Worm (Caenorhabditis elegans): ENCODE data around the gene rpl-39.
A peak's percentile ranks its signal among the peaks of the same experiment; 100 is the strongest.

Gene rpl-39

DNA sequence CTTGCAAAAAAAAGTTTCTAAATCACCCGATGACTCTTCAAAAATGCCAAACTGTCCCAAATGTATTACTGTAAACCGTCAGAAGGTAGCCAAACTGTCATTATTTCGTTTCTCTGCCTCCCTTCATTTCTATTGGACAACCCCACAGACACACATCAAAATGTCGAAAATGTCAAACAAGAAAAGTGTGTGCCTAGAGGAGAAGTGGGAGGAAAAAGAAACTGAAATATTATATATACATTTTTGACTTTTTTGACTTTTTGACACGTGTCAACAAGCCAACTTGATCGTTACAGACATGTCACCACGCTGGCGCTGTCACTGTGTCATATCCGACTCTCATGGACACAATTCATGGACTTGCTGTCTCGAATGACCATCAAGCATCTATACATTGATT is 26.2 kb downstream of the rpl-39 start:
- TF ChIP-seq hmbx-1 (tag; optimal IDR thresholded peaks at IDR 0.05), result no peak
- TF ChIP-seq tra-4 (tag; optimal IDR thresholded peaks at IDR 0.05), result no peak
- no peak for TF ChIP-seq B0310.2 (tag; optimal IDR thresholded peaks at IDR 0.05)
- TF ChIP-seq tbx-11 (GFP tag; IDR thresholded peaks at IDR 0.05), result no peak
- no peak for TF ChIP-seq F13C5.2 (tag; optimal IDR thresholded peaks at IDR 0.05)
- TF ChIP-seq pes-1 (GFP tag; IDR thresholded peaks at IDR 0.05), result no peak
- TF ChIP-seq scrt-1 (GFP tag; IDR thresholded peaks at IDR 0.05), result no peak
- no peak for TF ChIP-seq ceh-13 (GFP tag; optimal IDR thresholded peaks at IDR 0.05)

DNA sequence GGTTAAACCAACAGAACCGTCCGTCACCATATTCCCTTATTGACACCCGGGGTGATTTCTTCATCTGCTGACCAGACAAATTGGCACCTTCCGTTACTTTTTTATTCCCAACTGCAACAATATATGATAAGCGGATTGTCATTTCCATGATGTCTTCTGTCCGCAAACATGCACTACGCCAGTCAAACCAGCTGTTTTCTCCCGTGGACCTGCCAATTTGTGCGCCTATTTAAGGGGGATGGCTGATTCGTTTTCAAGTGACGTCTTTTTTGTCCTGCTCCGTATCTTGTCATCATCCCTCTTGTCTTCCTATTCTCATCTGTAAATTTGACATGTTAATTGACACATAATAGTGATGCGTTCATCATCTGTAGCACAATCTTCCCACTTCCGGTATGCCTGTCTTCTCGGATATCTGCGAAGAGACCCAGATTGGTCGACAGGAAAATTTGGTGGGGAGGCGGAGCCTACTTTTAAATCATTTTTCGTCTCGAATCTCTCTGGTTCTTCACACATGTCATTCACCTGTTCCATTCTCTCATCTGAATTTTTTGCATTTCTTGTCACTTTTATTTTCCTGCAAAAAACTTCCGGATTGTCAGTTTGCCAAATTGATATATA is 27.8 kb downstream of the rpl-39 start:
- TF ChIP-seq ets-7 (tag; optimal IDR thresholded peaks at IDR 0.05) (peak; percentile 88), sea-1 (GFP tag; conservative IDR thresholded peaks at IDR 0.05) (no peak)

DNA sequence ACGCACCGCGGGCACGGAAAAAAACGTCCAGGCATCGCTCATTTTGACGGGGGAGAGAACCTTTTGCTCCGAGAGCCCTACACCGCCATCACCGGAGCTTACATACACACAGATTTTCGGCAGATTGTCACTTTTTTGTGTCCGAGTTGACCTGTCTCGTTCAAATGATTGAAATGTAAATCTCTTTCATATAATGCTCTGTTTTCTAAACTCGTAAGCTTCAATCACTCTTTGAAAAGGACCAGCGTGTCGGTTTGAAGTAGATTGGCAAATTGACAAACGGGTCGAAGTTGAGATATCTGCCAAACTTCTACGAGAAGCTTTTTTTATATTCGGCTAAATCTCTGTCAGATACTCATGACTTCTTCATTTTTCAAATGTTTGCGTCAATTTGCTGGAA is 28.7 kb downstream of the rpl-39 start:
- TF ChIP-seq ama-1 (optimal IDR thresholded peaks at IDR 0.05) (no peak), ets-7 (tag; optimal IDR thresholded peaks at IDR 0.05) (no peak), ceh-13 (GFP tag; optimal IDR thresholded peaks at IDR 0.05) (no peak), hnd-1 (tag; optimal IDR thresholded peaks at IDR 0.05) (no peak), tbx-37 (GFP tag; conservative IDR thresholded peaks at IDR 0.05) (no peak), tbx-11 (GFP tag; IDR thresholded peaks at IDR 0.05) (no peak), B0310.2 (tag; optimal IDR thresholded peaks at IDR 0.05) (no peak)

DNA sequence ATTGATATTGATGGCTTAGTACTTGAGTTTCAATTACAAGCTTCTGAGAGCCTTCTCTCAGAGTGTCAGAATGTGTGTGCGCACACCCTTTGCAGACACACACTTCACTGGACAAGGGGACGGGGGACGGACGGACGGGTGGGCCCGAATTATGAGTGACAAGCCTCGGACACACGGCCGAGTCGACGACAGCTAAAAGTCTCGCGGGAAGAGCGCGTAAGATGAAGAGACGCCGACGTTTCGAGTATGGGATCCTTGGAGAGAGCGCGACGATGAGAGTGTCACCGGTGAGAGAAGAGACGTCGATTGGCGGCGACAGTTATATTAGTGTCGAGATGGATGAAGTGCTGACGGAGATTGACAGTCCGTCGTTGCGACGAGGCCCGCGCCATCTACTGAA is 30.0 kb downstream of the rpl-39 start:
- TF ChIP-seq flt-1 (GFP tag; IDR thresholded peaks at IDR 0.05), result no peak
- TF ChIP-seq hmg-4 (GFP tag; optimal IDR thresholded peaks at IDR 0.05), result peak; percentile 64
- peak; percentile 27; the same call in 1 of the 2 replicates for TF ChIP-seq pes-1 (GFP tag; IDR thresholded peaks at IDR 0.05)

DNA sequence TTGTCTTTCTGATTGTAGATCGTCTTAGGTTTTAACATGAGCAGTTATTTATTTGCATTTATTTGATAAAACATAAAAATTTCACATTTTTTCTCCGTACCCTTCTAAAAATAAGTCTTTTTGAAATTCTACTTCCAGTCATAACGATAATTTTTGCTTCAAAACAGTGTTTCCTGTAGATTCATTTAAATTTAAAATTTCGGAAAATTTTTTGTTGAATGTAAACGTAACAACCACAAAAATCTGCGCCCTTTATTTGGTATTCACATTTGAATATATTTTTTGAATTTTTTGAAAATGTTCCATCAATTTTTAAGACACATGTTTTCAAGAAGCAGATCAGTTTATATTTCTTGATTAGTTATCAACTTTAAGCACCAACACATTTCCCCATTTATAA is 30.5 kb downstream of the rpl-39 start:
- TF ChIP-seq flt-1 (GFP tag; IDR thresholded peaks at IDR 0.05), result no peak
- no peak for TF ChIP-seq ets-7 (tag; optimal IDR thresholded peaks at IDR 0.05)
- no peak for TF ChIP-seq hmg-4 (GFP tag; optimal IDR thresholded peaks at IDR 0.05)
- no peak for TF ChIP-seq scrt-1 (GFP tag; IDR thresholded peaks at IDR 0.05)

DNA sequence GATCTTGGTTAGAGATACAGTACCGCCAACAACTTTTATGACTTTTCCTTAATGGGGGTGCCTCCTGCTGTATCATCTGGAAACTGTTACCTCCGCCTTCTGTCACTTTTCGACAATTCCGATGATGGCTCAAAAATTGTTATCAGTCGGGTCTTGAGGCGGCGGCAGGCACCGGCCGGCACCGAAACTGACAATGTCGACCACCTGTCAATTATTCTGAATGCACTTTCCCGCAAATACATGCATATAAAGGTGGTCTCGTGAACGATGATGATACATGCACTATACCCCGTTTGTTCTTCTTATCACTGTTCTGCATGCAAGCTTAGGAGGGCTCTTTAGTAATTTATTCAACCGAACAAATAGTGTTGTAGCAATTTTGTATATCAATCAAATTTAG is 31.8 kb downstream of the rpl-39 start:
- TF ChIP-seq hmg-4 (GFP tag; optimal IDR thresholded peaks at IDR 0.05) (no peak), F13C5.2 (tag; optimal IDR thresholded peaks at IDR 0.05) (no peak), tra-4 (tag; optimal IDR thresholded peaks at IDR 0.05) (no peak), ama-1 (optimal IDR thresholded peaks at IDR 0.05) (no peak)

DNA sequence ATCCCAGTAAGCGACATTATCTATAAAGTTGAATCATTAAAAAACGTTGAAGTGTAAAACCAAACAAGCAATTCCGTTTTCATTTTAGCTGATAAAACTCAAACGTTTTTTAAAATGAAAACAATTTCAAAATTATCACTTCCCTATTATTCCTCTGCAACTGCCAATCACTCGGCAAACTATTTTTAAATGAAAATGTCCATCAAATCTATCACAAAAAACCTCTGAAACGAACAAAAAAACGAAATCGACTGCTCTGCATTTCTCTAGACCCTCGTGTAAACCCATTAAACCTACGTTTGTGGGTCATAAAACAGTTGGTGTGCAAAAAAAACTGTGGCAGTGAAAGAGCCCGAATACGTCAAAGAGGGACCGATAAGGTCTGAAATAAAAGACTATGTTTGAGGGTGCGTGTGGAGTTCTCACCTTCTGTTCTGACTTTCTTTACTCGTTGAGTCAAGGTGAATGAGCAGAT is 33.4 kb downstream of the rpl-39 start, which contains the start of gene fbxl-5:
TSS of gene fbxl-5 (plus strand) at position 425 of the 475 bp plus-strand sequence.
- TF ChIP-seq tbx-37 (GFP tag; conservative IDR thresholded peaks at IDR 0.05) (no peak), scrt-1 (GFP tag; IDR thresholded peaks at IDR 0.05) (no peak), ceh-36 (tag; optimal IDR thresholded peaks at IDR 0.05) (no peak), F13C5.2 (tag; optimal IDR thresholded peaks at IDR 0.05) (no peak), ceh-13 (GFP tag; optimal IDR thresholded peaks at IDR 0.05) (no peak), B0310.2 (tag; optimal IDR thresholded peaks at IDR 0.05) (no peak), aly-1 (tag; optimal IDR thresholded peaks at IDR 0.05) (no peak), sea-1 (GFP tag; conservative IDR thresholded peaks at IDR 0.05) (no peak), hmg-4 (GFP tag; optimal IDR thresholded peaks at IDR 0.05) (no peak), flt-1 (GFP tag; IDR thresholded peaks at IDR 0.05) (no peak), hmbx-1 (tag; optimal IDR thresholded peaks at IDR 0.05) (no peak), tbx-11 (GFP tag; IDR thresholded peaks at IDR 0.05) (no peak), pes-1 (GFP tag; IDR thresholded peaks at IDR 0.05) (no peak), hnd-1 (tag; optimal IDR thresholded peaks at IDR 0.05) (no peak), ama-1 (optimal IDR thresholded peaks at IDR 0.05) (no peak), tra-4 (tag; optimal IDR thresholded peaks at IDR 0.05) (no peak), ets-7 (tag; optimal IDR thresholded peaks at IDR 0.05) (no peak)

DNA sequence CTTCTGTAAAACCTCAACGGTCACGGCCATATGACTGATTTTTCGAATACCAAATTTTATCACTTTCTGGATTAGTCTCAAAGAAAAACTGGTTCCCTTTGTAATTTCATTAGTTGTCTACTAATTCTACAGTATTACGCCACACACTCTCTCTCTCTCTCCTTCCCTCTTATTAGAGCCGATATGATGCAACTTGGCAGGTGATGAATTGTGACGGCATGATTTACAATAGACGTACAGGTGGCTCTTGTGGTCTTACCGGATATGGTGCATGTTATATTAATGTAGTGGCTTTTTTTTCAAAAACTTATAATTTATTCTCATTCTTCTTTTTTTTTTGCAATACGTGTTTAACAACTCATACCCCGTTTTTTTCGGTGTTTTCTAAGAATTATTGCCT is 34.0 kb downstream of the rpl-39 start:
- TF ChIP-seq flt-1 (GFP tag; IDR thresholded peaks at IDR 0.05) (no peak), ama-1 (optimal IDR thresholded peaks at IDR 0.05) (no peak), scrt-1 (GFP tag; IDR thresholded peaks at IDR 0.05) (no peak), pes-1 (GFP tag; IDR thresholded peaks at IDR 0.05) (no peak), B0310.2 (tag; optimal IDR thresholded peaks at IDR 0.05) (no peak), tbx-11 (GFP tag; IDR thresholded peaks at IDR 0.05) (no peak), tbx-37 (GFP tag; conservative IDR thresholded peaks at IDR 0.05) (no peak), tra-4 (tag; optimal IDR thresholded peaks at IDR 0.05) (no peak), ceh-13 (GFP tag; optimal IDR thresholded peaks at IDR 0.05) (no peak), ets-7 (tag; optimal IDR thresholded peaks at IDR 0.05) (no peak), sea-1 (GFP tag; conservative IDR thresholded peaks at IDR 0.05) (no peak), hnd-1 (tag; optimal IDR thresholded peaks at IDR 0.05) (no peak), F13C5.2 (tag; optimal IDR thresholded peaks at IDR 0.05) (no peak), hmbx-1 (tag; optimal IDR thresholded peaks at IDR 0.05) (no peak), ceh-36 (tag; optimal IDR thresholded peaks at IDR 0.05) (no peak), aly-1 (tag; optimal IDR thresholded peaks at IDR 0.05) (no peak), hmg-4 (GFP tag; optimal IDR thresholded peaks at IDR 0.05) (no peak)

DNA sequence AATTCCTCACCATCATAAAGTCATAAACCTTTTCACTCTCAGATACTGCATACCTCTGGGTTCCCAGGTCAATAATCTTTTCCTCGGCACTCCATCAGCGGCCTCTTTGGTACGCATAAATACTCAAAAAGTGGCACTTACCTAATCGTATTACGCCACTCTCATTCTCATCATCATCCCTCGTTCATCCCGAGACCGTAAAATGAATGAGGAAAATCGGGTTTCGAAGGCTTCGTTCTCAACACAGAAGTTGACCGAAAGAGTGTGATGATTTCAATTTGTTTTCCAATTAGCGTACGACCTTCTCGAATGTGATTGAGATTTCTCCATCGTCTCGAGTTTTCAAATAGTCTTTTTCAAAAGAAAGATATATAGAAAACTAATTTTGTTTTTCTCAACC is 35.9 kb downstream of the rpl-39 start:
- no peak for TF ChIP-seq tra-4 (tag; optimal IDR thresholded peaks at IDR 0.05)
- no peak for TF ChIP-seq tbx-37 (GFP tag; conservative IDR thresholded peaks at IDR 0.05)
- no peak for TF ChIP-seq tbx-11 (GFP tag; IDR thresholded peaks at IDR 0.05)
- no peak for TF ChIP-seq B0310.2 (tag; optimal IDR thresholded peaks at IDR 0.05)
- no peak for TF ChIP-seq pes-1 (GFP tag; IDR thresholded peaks at IDR 0.05)
- no peak for TF ChIP-seq ceh-13 (GFP tag; optimal IDR thresholded peaks at IDR 0.05)
- TF ChIP-seq ets-7 (tag; optimal IDR thresholded peaks at IDR 0.05), result no peak
- TF ChIP-seq hmbx-1 (tag; optimal IDR thresholded peaks at IDR 0.05), result no peak
- TF ChIP-seq ama-1 (optimal IDR thresholded peaks at IDR 0.05), result no peak
- TF ChIP-seq scrt-1 (GFP tag; IDR thresholded peaks at IDR 0.05), result no peak
- no peak for TF ChIP-seq ceh-36 (tag; optimal IDR thresholded peaks at IDR 0.05)
- no peak for TF ChIP-seq sea-1 (GFP tag; conservative IDR thresholded peaks at IDR 0.05)
- TF ChIP-seq hnd-1 (tag; optimal IDR thresholded peaks at IDR 0.05), result no peak
- no peak for TF ChIP-seq hmg-4 (GFP tag; optimal IDR thresholded peaks at IDR 0.05)
- TF ChIP-seq aly-1 (tag; optimal IDR thresholded peaks at IDR 0.05), result no peak
- TF ChIP-seq flt-1 (GFP tag; IDR thresholded peaks at IDR 0.05), result no peak
- no peak for TF ChIP-seq F13C5.2 (tag; optimal IDR thresholded peaks at IDR 0.05)
